Fruit fly (Drosophila melanogaster) whole organism, embryonic: ENCODE results near the gene Dpy-30L1.

Experiments
- B-H2 ChIP-seq: fragments of 200-800 bp; sonication (Bioruptor generic); optimal IDR thresholded peaks from 2 replicates; lab custom pipeline; 2018; ENCODE audit warnings: missing biosample characterization, mild to moderate bottlenecking, missing genetic modification characterization
- CG10209 ChIP-seq: fragments of 200-800 bp; sonication (Bioruptor generic); optimal IDR thresholded peaks from 3 replicates; lab custom pipeline; 2017; ENCODE audit warnings: missing biosample characterization, mild to moderate bottlenecking, missing genetic modification characterization, missing genetic modification reagents
- CG10462 ChIP-seq: fragments of 200-800 bp; sonication (Bioruptor generic); optimal IDR thresholded peaks from 2 replicates; lab custom pipeline; 2016; ENCODE audit warnings: missing biosample characterization, missing genetic modification characterization
- CG12942 ChIP-seq: fragments of 200-800 bp; sonication (Bioruptor generic); optimal IDR thresholded peaks from 3 replicates; lab custom pipeline; 2016; ENCODE audit warnings: missing biosample characterization, missing genetic modification characterization
- CG13424 ChIP-seq: fragments of 200-800 bp; sonication (Bioruptor generic); optimal IDR thresholded peaks from 2 replicates; lab custom pipeline; 2019; ENCODE audit warnings: missing biosample characterization, mild to moderate bottlenecking, missing genetic modification characterization, moderate library complexity
- CG15479 ChIP-seq: fragments of 200-800 bp; sonication (Bioruptor generic); optimal IDR thresholded peaks from 3 replicates; lab custom pipeline; 2019; ENCODE audit warnings: missing biosample characterization, mild to moderate bottlenecking, missing genetic modification characterization, moderate library complexity
- CG15514 ChIP-seq: fragments of 200-800 bp; sonication (Bioruptor generic); optimal IDR thresholded peaks from 3 replicates; lab custom pipeline; 2017; ENCODE audit warnings: missing biosample characterization, missing genetic modification characterization, mild to moderate bottlenecking, moderate library complexity, missing genetic modification reagents
- CG15601 ChIP-seq: fragments of 200-800 bp; sonication (Bioruptor generic); optimal IDR thresholded peaks from 3 replicates; lab custom pipeline; 2019; ENCODE audit warnings: missing biosample characterization, mild to moderate bottlenecking, missing genetic modification characterization, moderate library complexity
- CG2712 ChIP-seq: fragments of 200-800 bp; optimal IDR thresholded peaks from 3 replicates; lab custom pipeline; 2019; ENCODE audit warnings: missing biosample characterization, mild to moderate bottlenecking, missing genetic modification characterization, moderate library complexity
- CG30403 ChIP-seq: fragments of 200-800 bp; sonication (Bioruptor generic); optimal IDR thresholded peaks from 3 replicates; lab custom pipeline; 2016; ENCODE audit warnings: missing biosample characterization, missing genetic modification characterization
- CG3726 ChIP-seq: fragments of 200-800 bp; sonication (Bioruptor generic); IDR thresholded peaks from 3 replicates; pipeline ENCODE4, ENCODE4 v1.3.6; 2022; ENCODE audit warnings: missing biosample characterization, missing genetic modification characterization
- CG4854 ChIP-seq: fragments of 200-800 bp; sonication (Bioruptor generic); optimal IDR thresholded peaks from 2 replicates; lab custom pipeline; 2016; ENCODE audit warnings: missing biosample characterization, missing genetic modification characterization, inconsistent platforms
- CG6683 ChIP-seq: fragments of 200-800 bp; sonication (Bioruptor generic); optimal IDR thresholded peaks from 2 replicates; lab custom pipeline; 2017; ENCODE audit warnings: missing biosample characterization, mild to moderate bottlenecking, missing genetic modification characterization, missing genetic modification reagents
- CG6689 ChIP-seq: fragments of 200-800 bp; sonication (Bioruptor generic); IDR thresholded peaks from 2 replicates; pipeline ENCODE4 v1.3.6; 2022; ENCODE audit warnings: missing biosample characterization, missing genetic modification characterization
- CG6765 ChIP-seq: fragments of 200-800 bp; sonication (Bioruptor generic); optimal IDR thresholded peaks from 3 replicates; lab custom pipeline; 2017; ENCODE audit warnings: missing biosample characterization, mild to moderate bottlenecking, missing genetic modification characterization
- CG6813 ChIP-seq: fragments of 200-800 bp; sonication (Bioruptor generic); optimal IDR thresholded peaks from 2 replicates; lab custom pipeline; 2017; ENCODE audit warnings: missing biosample characterization, missing genetic modification characterization, mild to moderate bottlenecking, moderate library complexity, missing genetic modification reagents
- CG8359 ChIP-seq: fragments of 200-800 bp; sonication (Bioruptor generic); optimal IDR thresholded peaks from 2 replicates; lab custom pipeline; 2017; ENCODE audit warnings: missing biosample characterization, mild to moderate bottlenecking, missing genetic modification characterization, borderline replicate concordance
- CG9727 ChIP-seq: fragments of 200-800 bp; sonication (Bioruptor generic); optimal IDR thresholded peaks from 3 replicates; lab custom pipeline; 2017; ENCODE audit warnings: missing biosample characterization, mild to moderate bottlenecking, missing genetic modification characterization
- Dfd ChIP-seq, 2 experiments: fragments of >200 bp; optimal IDR thresholded peaks; 2 replicates each; lab custom pipeline; 2017; ENCODE audit warnings: missing biosample characterization in 2 of 2, missing genetic modification characterization in 2 of 2
- Doc2 ChIP-seq: fragments of 200-800 bp; sonication (Bioruptor generic); IDR thresholded peaks from 2 replicates; pipeline ENCODE4 v1.3.6; 2022; ENCODE audit warnings: missing biosample characterization, missing genetic modification characterization
- Eip74EF ChIP-seq, 2 experiments: fragments of 200-800 bp in 1 of 2; fragments of >200 bp in 1 of 2; sonication (Bioruptor generic) in 1 of 2; optimal IDR thresholded peaks; 2 replicates each; lab custom pipeline; 2017 to 2019; ENCODE audit warnings: missing biosample characterization in 2 of 2, missing genetic modification characterization in 2 of 2, mild to moderate bottlenecking in 1 of 2, moderate library complexity in 1 of 2
- H15 ChIP-seq: fragments of 200-800 bp; sonication (Bioruptor generic); IDR thresholded peaks from 3 replicates; pipeline ENCODE4 v1.3.6; 2022; ENCODE audit warnings: missing biosample characterization, missing genetic modification characterization
- HLHmδ ChIP-seq: fragments of 200-800 bp; sonication (Bioruptor generic); optimal IDR thresholded peaks from 2 replicates; lab custom pipeline; 2018; ENCODE audit warnings: missing biosample characterization, mild to moderate bottlenecking, missing genetic modification characterization, moderate library complexity
- Hr3 ChIP-seq: fragments of 200-800 bp; sonication (Bioruptor generic); optimal IDR thresholded peaks from 3 replicates; lab custom pipeline; 2016; ENCODE audit warnings: missing biosample characterization, missing genetic modification characterization
- Lim3 ChIP-seq: fragments of 200-800 bp; sonication (Bioruptor generic); IDR thresholded peaks from 2 replicates; pipeline ENCODE4 v1.3.6; 2022; ENCODE audit warnings: missing biosample characterization, missing genetic modification characterization
- Meics ChIP-seq: fragments of 200-800 bp; sonication (Bioruptor generic); optimal IDR thresholded peaks from 2 replicates; lab custom pipeline; 2017; ENCODE audit warnings: missing biosample characterization, mild to moderate bottlenecking, missing genetic modification characterization
- Optix ChIP-seq: fragments of 200-800 bp; sonication (Bioruptor generic); IDR thresholded peaks from 3 replicates; pipeline ENCODE4 v1.3.6; 2022; ENCODE audit warnings: missing biosample characterization, missing genetic modification characterization
- PHDP ChIP-seq: fragments of 200-800 bp; sonication (Bioruptor generic); optimal IDR thresholded peaks from 3 replicates; lab custom pipeline; 2018; ENCODE audit warnings: missing biosample characterization, mild to moderate bottlenecking, missing genetic modification characterization, moderate library complexity
- Rx ChIP-seq: fragments of 200-800 bp; sonication (Bioruptor generic); IDR thresholded peaks from 2 replicates; pipeline ENCODE4 v1.3.6; 2022; ENCODE audit warnings: missing biosample characterization, missing genetic modification characterization
- Ssrp ChIP-seq: fragments of 200-800 bp; sonication (Bioruptor generic); optimal IDR thresholded peaks from 2 replicates; lab custom pipeline; 2018; ENCODE audit warnings: missing biosample characterization, mild to moderate bottlenecking, missing genetic modification characterization, moderate library complexity
- bab2 ChIP-seq: fragments of 200-800 bp; sonication (Bioruptor generic); optimal IDR thresholded peaks from 2 replicates; lab custom pipeline; 2016; ENCODE audit warnings: missing biosample characterization, missing genetic modification characterization
- btn ChIP-seq: fragments of 200-800 bp; sonication (Bioruptor generic); optimal IDR thresholded peaks from 2 replicates; lab custom pipeline; 2016; ENCODE audit warnings: missing biosample characterization, missing genetic modification characterization
- crp ChIP-seq, 2 experiments: fragments of 200-800 bp; sonication (Bioruptor generic); optimal IDR thresholded peaks; 2 replicates in 1 of 2; 3 replicates in 1 of 2; lab custom pipeline; 2017; ENCODE audit warnings: missing biosample characterization in 2 of 2, missing genetic modification characterization in 2 of 2, mild to moderate bottlenecking in 1 of 2, moderate library complexity in 1 of 2
- da ChIP-seq: fragments of 200-800 bp; sonication (Bioruptor generic); optimal IDR thresholded peaks from 2 replicates; lab custom pipeline; 2016; ENCODE audit warnings: missing biosample characterization, missing genetic modification characterization
- dati ChIP-seq: fragments of 200-800 bp; sonication (Bioruptor generic); IDR thresholded peaks from 2 replicates; pipeline ENCODE4 v1.3.6; 2022; ENCODE audit warnings: missing biosample characterization, missing genetic modification characterization
- dm ChIP-seq: fragments of 200-800 bp; sonication (Bioruptor generic); optimal IDR thresholded peaks from 3 replicates; lab custom pipeline; 2016; ENCODE audit warnings: missing biosample characterization, missing genetic modification characterization
- dpn ChIP-seq, 2 experiments: fragments of 200-800 bp; sonication (Bioruptor generic); optimal IDR thresholded peaks; 3 replicates each; lab custom pipeline; 2016; ENCODE audit warnings: missing biosample characterization in 2 of 2, missing genetic modification characterization in 2 of 2
- dysf ChIP-seq: fragments of 200-800 bp; sonication (Bioruptor generic); IDR thresholded peaks from 3 replicates; pipeline ENCODE4 v1.3.6; 2022; ENCODE audit warnings: missing biosample characterization, missing genetic modification characterization
- en ChIP-seq: fragments of 200-800 bp; sonication (Bioruptor generic); optimal IDR thresholded peaks from 2 replicates; lab custom pipeline; 2016; ENCODE audit warnings: missing biosample characterization, missing genetic modification characterization
- ham ChIP-seq: fragments of 200-800 bp; sonication (Bioruptor generic); IDR thresholded peaks from 2 replicates; pipeline ENCODE4 v1.3.6; 2022; ENCODE audit warnings: missing biosample characterization, missing genetic modification characterization
- hbn ChIP-seq: fragments of 200-800 bp; sonication (Bioruptor generic); IDR thresholded peaks from 2 replicates; pipeline ENCODE4 v1.3.6; 2022; ENCODE audit warnings: missing biosample characterization, missing genetic modification characterization; ENCODE audit not compliant: partially characterized antibody
- lov ChIP-seq, 2 experiments: fragments of 200-800 bp in 1 of 2; fragments of >200 bp in 1 of 2; sonication (Bioruptor generic) in 1 of 2; IDR thresholded peaks in 1 of 2; optimal IDR thresholded peaks in 1 of 2; 2 replicates in 1 of 2; 3 replicates in 1 of 2; pipeline versions ENCODE4 v1.3.6 to Lab custom; 2017 to 2022; ENCODE audit warnings: missing biosample characterization in 1 of 2, missing genetic modification characterization in 1 of 2
- nerfin-2 ChIP-seq: fragments of 200-800 bp; sonication (Bioruptor generic); IDR thresholded peaks from 2 replicates; pipeline ENCODE4 v1.3.6; 2022; ENCODE audit warnings: missing biosample characterization, missing genetic modification characterization; ENCODE audit not compliant: partially characterized antibody
- nmo ChIP-seq: fragments of 200-800 bp; sonication (Bioruptor generic); optimal IDR thresholded peaks from 2 replicates; lab custom pipeline; 2018; ENCODE audit warnings: missing biosample characterization, mild to moderate bottlenecking, missing genetic modification characterization, moderate library complexity
- pnt ChIP-seq: fragments of 200-800 bp; sonication (Bioruptor generic); optimal IDR thresholded peaks from 3 replicates; lab custom pipeline; 2016; ENCODE audit warnings: missing biosample characterization, missing genetic modification characterization
- run ChIP-seq: fragments of 200-800 bp; sonication (Bioruptor generic); optimal IDR thresholded peaks from 3 replicates; lab custom pipeline; 2018; ENCODE audit warnings: missing biosample characterization, mild to moderate bottlenecking, missing genetic modification characterization
- sqz ChIP-seq: fragments of 200-800 bp; sonication (Bioruptor generic); optimal IDR thresholded peaks from 3 replicates; lab custom pipeline; 2018; ENCODE audit warnings: missing biosample characterization, mild to moderate bottlenecking, missing genetic modification characterization
- tap ChIP-seq: fragments of 200-800 bp; optimal IDR thresholded peaks from 3 replicates; lab custom pipeline; 2019; ENCODE audit warnings: missing biosample characterization, mild to moderate bottlenecking, missing genetic modification characterization, moderate library complexity
- wek ChIP-seq: fragments of 200-800 bp; sonication (Bioruptor generic); optimal IDR thresholded peaks from 3 replicates; lab custom pipeline; 2018; ENCODE audit warnings: missing biosample characterization, mild to moderate bottlenecking, missing genetic modification characterization, moderate library complexity
- z ChIP-seq: fragments of 200-800 bp; sonication (Bioruptor generic); IDR thresholded peaks from 3 replicates; pipeline ENCODE4 v1.3.6; 2022; ENCODE audit warnings: missing biosample characterization, missing genetic modification characterization

Gene Dpy-30L1

dm6 chr2L:10756049-10756448, 23.6 kb downstream of the Dpy-30L1 start, which contains the start of gene CG17124 (continued):
- TF ChIP-seq Rx (GFP tag; lab: Robert Waterston, UW) (no peak), dpn (GFP tag; optimal IDR thresholded peaks at IDR 0.05; lab: Kevin White, UChicago) (peak in 1 of 2 experiments; percentile 14), PHDP (tag; lab: Kevin White, UChicago) (peak; percentile 9), CG6689 (peak; percentile 11; the same call in 1 of the 2 replicates), en (GFP tag; lab: Kevin White, UChicago) (no peak), da (GFP tag; lab: Kevin White, UChicago) (no peak), Lim3 (GFP tag; lab: Robert Waterston, UW) (no peak), Dfd (GFP tag; optimal IDR thresholded peaks at IDR 0.05; lab: Kevin White, UChicago) (no peak), hbn (GFP tag; lab: Robert Waterston, UW) (no peak), CG6683 (peak; percentile 26), dysf (0 out of 3 replicates have a peak, but pooled peaks have one; percentile 15), Hr3 (GFP tag; lab: Kevin White, UChicago) (no peak), CG6765 (GFP tag; lab: Kevin White, UChicago) (peak; percentile 74), CG10209 (no peak), Meics (GFP tag; lab: Kevin White, UChicago) (peak; percentile 43), CG8359 (no peak), z (GFP tag; lab: Robert Waterston, UW) (0 out of 3 replicates have a peak, but pooled peaks have one; percentile 32), nerfin-2 (no peak), CG3726 (GFP tag; lab: Robert Waterston, UW) (no peak), B-H2 (GFP tag; lab: Kevin White, UChicago) (peak; percentile 68), nmo (GFP tag; lab: Kevin White, UChicago) (no peak), CG15514 (GFP tag; lab: Kevin White, UChicago) (peak; percentile 43), CG6813 (GFP tag; lab: Kevin White, UChicago) (peak; percentile 5), bab2 (GFP tag; lab: Kevin White, UChicago) (no peak), CG10462 (GFP tag; lab: Kevin White, UChicago) (no peak), H15 (GFP tag; lab: Robert Waterston, UW) (no peak), CG13424 (no peak), run (tag; lab: Kevin White, UChicago) (peak; percentile 13), Eip74EF (GFP tag; optimal IDR thresholded peaks at IDR 0.05; lab: Kevin White, UChicago) (peak in 1 of 2 experiments; percentile 54), dati (GFP tag; lab: Robert Waterston, UW) (no peak), CG4854 (GFP tag; lab: Kevin White, UChicago) (no peak), wek (GFP tag; lab: Kevin White, UChicago) (peak; percentile 45), CG9727 (GFP tag; lab: Kevin White, UChicago) (no peak), btn (no peak), CG12942 (GFP tag; lab: Kevin White, UChicago) (no peak), CG30403 (GFP tag; lab: Kevin White, UChicago) (no peak), Doc2 (GFP tag; lab: Robert Waterston, UW) (no peak), dm (GFP tag; lab: Kevin White, UChicago) (no peak), CG15479 (GFP tag; lab: Kevin White, UChicago) (no peak), CG15601 (tag; lab: Kevin White, UChicago) (peak; percentile 22), sqz (GFP tag; lab: Kevin White, UChicago) (no peak), HLHmδ (GFP tag; lab: Kevin White, UChicago) (peak; percentile 71), Optix (GFP tag; lab: Robert Waterston, UW) (no peak; the same call in 2 of the 3 replicates), Ssrp (tag; lab: Kevin White, UChicago) (no peak), lov (optimal IDR thresholded peaks at IDR 0.05; lab: Kevin White, UChicago) (no peak), lov (GFP tag; IDR thresholded peaks at IDR 0.05; lab: Robert Waterston, UW) (no peak), tap (tag; lab: Kevin White, UChicago) (peak; percentile 28), ham (GFP tag; lab: Robert Waterston, UW) (no peak), pnt (GFP tag; lab: Kevin White, UChicago) (no peak), crp (GFP tag; optimal IDR thresholded peaks at IDR 0.05; lab: Kevin White, UChicago) (no peak), CG2712 (tag; lab: Kevin White, UChicago) (peak; percentile 19)
